Fruit fly (Drosophila melanogaster) whole organism, prepupa: Measurements from ENCODE around the gene obst-E.
A peak's percentile ranks its signal among the peaks of the same experiment; 100 is the strongest.

Experiments
- CG10631 ChIP-seq: fragments of 200-800 bp; sonication (Bioruptor generic); optimal IDR thresholded peaks from 2 replicates; lab custom pipeline; 2016; ENCODE audit warnings: missing biosample characterization, missing genetic modification characterization
- CG1621 ChIP-seq: fragments of 200-800 bp; sonication (Bioruptor generic); optimal IDR thresholded peaks from 3 replicates; lab custom pipeline; 2018; ENCODE audit warnings: missing biosample characterization, mild to moderate bottlenecking, missing genetic modification characterization
- CG31627 ChIP-seq: fragments of 200-800 bp; sonication (Bioruptor generic); optimal IDR thresholded peaks from 3 replicates; lab custom pipeline; 2016; ENCODE audit warnings: missing biosample characterization, missing genetic modification characterization
- CG32006 ChIP-seq: fragments of 200-800 bp; sonication (Bioruptor generic); optimal IDR thresholded peaks from 3 replicates; lab custom pipeline; 2017; ENCODE audit warnings: missing biosample characterization, mild to moderate bottlenecking, missing genetic modification characterization
- CG3919 ChIP-seq: fragments of 200-800 bp; sonication (Bioruptor generic); optimal IDR thresholded peaks from 3 replicates; lab custom pipeline; 2016; ENCODE audit warnings: missing biosample characterization, missing genetic modification characterization
- CG6163 ChIP-seq: fragments of 200-800 bp; sonication (Bioruptor generic); IDR thresholded peaks from 3 replicates; pipeline ENCODE4 v1.3.6; 2022; ENCODE audit warnings: missing biosample characterization, missing genetic modification characterization
- CG6276 ChIP-seq: fragments of 200-800 bp; sonication (Bioruptor generic); optimal IDR thresholded peaks from 2 replicates; lab custom pipeline; 2017; ENCODE audit warnings: missing biosample characterization, mild to moderate bottlenecking, missing genetic modification characterization
- CG6854 ChIP-seq: fragments of 200-800 bp; sonication (Bioruptor generic); optimal IDR thresholded peaks from 2 replicates; lab custom pipeline; 2017; ENCODE audit warnings: missing biosample characterization, mild to moderate bottlenecking, missing genetic modification characterization
- CG9139 ChIP-seq: fragments of 200-800 bp; sonication (Bioruptor generic); optimal IDR thresholded peaks from 3 replicates; lab custom pipeline; 2017; ENCODE audit warnings: missing biosample characterization, mild to moderate bottlenecking, missing genetic modification characterization
- Eip78C ChIP-seq: fragments of 200-800 bp; sonication (Bioruptor generic); peaks from one replicate; lab custom pipeline; 2016; ENCODE audit warnings: missing biosample characterization, missing genetic modification characterization
- Gug ChIP-seq: fragments of 200-800 bp; sonication (Bioruptor generic); IDR thresholded peaks from 2 replicates; pipeline ENCODE4 v1.3.6; 2022; ENCODE audit warnings: missing biosample characterization, missing genetic modification characterization
- Hr39 ChIP-seq: fragments of 200-800 bp; sonication (Bioruptor generic); optimal IDR thresholded peaks from 2 replicates; lab custom pipeline; 2016; ENCODE audit warnings: missing biosample characterization, missing genetic modification characterization
- Hr4 ChIP-seq: fragments of 200-800 bp; sonication (Bioruptor generic); optimal IDR thresholded peaks from 3 replicates; lab custom pipeline; 2016; ENCODE audit warnings: missing biosample characterization, missing genetic modification characterization
- Sox14 ChIP-seq: fragments of 200-800 bp; sonication (Bioruptor generic); optimal IDR thresholded peaks from 3 replicates; lab custom pipeline; 2016; ENCODE audit warnings: missing biosample characterization, missing genetic modification characterization
- Sox15 ChIP-seq: fragments of 200-800 bp; sonication (Bioruptor generic); optimal IDR thresholded peaks from 3 replicates; lab custom pipeline; 2016; ENCODE audit warnings: missing biosample characterization, missing genetic modification characterization
- acj6 ChIP-seq: fragments of 200-800 bp; sonication (Bioruptor generic); optimal IDR thresholded peaks from 3 replicates; lab custom pipeline; 2016; ENCODE audit warnings: missing biosample characterization, missing genetic modification characterization
- fd59A ChIP-seq: fragments of 200-800 bp; sonication (Bioruptor generic); optimal IDR thresholded peaks from 2 replicates; lab custom pipeline; 2017; ENCODE audit warnings: missing biosample characterization, mild to moderate bottlenecking, missing genetic modification characterization, missing genetic modification reagents
- fkh ChIP-seq: fragments of 200-800 bp; sonication (Bioruptor generic); optimal IDR thresholded peaks from 3 replicates; lab custom pipeline; 2017; ENCODE audit warnings: missing biosample characterization, mild to moderate bottlenecking, missing genetic modification characterization, moderate library complexity
- lz ChIP-seq: fragments of 200-800 bp; sonication (Bioruptor generic); optimal IDR thresholded peaks from 3 replicates; lab custom pipeline; 2016; ENCODE audit warnings: missing biosample characterization, missing genetic modification characterization
- pdm3 ChIP-seq: fragments of 200-800 bp; sonication (Bioruptor generic); optimal IDR thresholded peaks from 3 replicates; lab custom pipeline; 2016; ENCODE audit warnings: missing biosample characterization, missing genetic modification characterization
- topi ChIP-seq: fragments of 200-800 bp; sonication (Bioruptor generic); optimal IDR thresholded peaks from 3 replicates; lab custom pipeline; 2016; ENCODE audit warnings: missing biosample characterization, missing genetic modification characterization
- vri ChIP-seq: fragments of 200-800 bp; sonication (Bioruptor generic); optimal IDR thresholded peaks from 3 replicates; lab custom pipeline; 2016; ENCODE audit warnings: missing biosample characterization, mild to moderate bottlenecking, missing genetic modification characterization

obst-E gene

DNA sequence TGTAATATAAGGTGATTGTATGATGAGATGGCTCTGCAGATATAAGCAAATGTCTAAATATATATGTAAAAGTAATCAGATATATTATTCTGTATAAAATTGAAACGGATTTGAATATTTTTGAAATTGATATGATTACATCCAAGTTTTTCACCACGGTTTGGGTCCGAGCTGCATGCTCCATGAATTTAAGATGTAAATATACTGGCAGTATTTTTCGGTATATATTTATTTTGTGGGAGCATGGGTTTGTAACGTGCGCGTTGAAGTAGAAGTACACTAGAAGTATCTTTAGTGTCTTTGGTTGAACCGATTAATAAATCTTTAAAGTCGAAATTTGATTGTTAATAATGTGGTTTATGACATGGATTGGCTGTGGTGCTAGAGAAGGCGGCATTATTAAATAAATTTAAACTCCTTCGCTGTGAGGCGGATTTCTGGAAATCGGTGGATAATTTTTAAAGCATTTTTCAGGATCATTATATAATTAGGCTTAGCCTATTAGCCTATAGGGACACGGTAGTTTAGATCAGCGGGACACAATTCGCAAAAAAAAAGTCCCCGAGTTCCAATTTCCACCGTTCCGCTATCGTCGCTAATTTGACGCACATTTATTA is 42.0 kb downstream of the obst-E start:
- TF ChIP-seq CG10631 (GFP tag; lab: Kevin White, UChicago) (peak; percentile 20), CG6163 (GFP tag; lab: Robert Waterston, UW) (peak; percentile 15; the same call in 1 of the 3 replicates), Hr4 (GFP tag; lab: Kevin White, UChicago) (peak; percentile 25), CG32006 (GFP tag; lab: Kevin White, UChicago) (peak; percentile 28), lz (GFP tag; lab: Kevin White, UChicago) (no peak)

DNA sequence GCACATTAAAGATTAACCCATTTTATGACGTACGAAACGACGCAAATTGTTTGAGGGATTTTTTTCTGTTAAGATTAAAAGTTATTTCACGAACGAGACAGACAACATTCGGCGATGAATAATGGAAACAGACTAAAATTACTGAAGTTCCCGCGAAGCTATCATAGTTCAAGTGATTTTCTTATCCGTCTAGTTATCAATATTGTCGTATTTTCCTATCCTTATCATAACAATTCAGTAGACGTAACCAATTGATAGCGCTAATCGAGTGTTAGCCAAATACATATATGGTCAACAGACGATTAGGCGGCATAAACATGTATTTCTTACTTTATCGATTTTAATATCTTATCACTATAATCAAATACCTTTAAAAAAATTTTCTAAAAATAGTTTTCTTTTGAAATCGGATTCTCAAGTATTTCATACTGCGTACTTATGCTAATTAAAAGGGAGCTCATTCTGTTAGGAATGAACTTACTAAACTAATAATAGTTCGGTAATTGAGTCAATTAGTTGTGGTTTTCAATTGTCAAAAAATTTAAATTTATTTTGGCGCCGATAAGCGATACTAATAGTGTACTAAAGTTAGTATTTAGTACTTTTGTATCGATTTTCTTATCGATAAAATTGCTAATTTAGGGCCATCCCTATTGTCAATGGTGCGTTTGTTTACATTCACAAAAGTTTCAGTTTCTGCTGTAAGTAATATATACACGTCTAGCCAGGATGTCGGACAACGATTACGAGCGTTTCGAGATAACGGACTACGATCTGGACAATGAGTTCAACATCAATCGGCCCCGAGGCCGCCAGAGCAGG is 45.3 kb downstream of the obst-E start, which contains the start of the genes CG11149 and sip1:
CG11149 (minus strand) TSS at position 493 of the 822 bp plus-strand sequence.
sip1 (plus strand) TSS at position 645 of the 822 bp plus-strand sequence.
- TF ChIP-seq Hr39 (GFP tag; lab: Kevin White, UChicago) = no peak
- TF ChIP-seq CG31627 = no peak
- TF ChIP-seq CG6854 (GFP tag; lab: Kevin White, UChicago) = no peak
- TF ChIP-seq Eip78C (GFP tag; lab: Kevin White, UChicago) = no peak
- TF ChIP-seq topi (GFP tag; lab: Kevin White, UChicago) = no peak
- no peak for TF ChIP-seq Gug (GFP tag; lab: Robert Waterston, UW)
- TF ChIP-seq fd59A (GFP tag; lab: Kevin White, UChicago) = no peak
- peak; percentile 77 for TF ChIP-seq vri (GFP tag; lab: Kevin White, UChicago)
- no peak for TF ChIP-seq pdm3 (GFP tag; lab: Kevin White, UChicago)
- no peak for TF ChIP-seq Sox14 (GFP tag; lab: Kevin White, UChicago)
- no peak for TF ChIP-seq acj6
- TF ChIP-seq CG6276 = no peak
- TF ChIP-seq CG9139 (GFP tag; lab: Kevin White, UChicago) = no peak
- peak; percentile 88 for TF ChIP-seq fkh

DNA sequence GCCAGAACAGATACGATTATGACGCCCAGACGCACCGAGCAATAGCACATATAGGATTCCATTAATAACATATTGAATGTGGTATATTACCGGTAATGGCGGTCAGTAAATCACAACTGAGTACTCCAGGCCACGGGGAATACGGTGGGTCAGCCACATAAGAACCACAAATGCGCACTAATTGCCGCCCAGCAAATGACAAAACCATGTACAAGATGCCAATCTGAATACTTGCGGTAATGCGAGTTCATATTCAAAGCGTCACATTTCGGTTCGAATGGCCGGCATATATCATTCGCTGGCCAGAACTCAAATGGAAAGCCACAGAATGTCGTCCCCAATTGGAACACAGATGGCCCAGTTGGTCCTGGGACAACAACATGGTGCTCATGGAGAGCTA is 49.4 kb downstream of the obst-E start, which contains the start of the genes CG14007 and CG34011:
CG14007 (minus strand) TSS at position 101 of the 400 bp plus-strand sequence.
CG34011 (plus strand) TSS at position 122 of the 400 bp plus-strand sequence.
- no peak for TF ChIP-seq pdm3 (GFP tag; lab: Kevin White, UChicago)
- no peak for TF ChIP-seq CG6163 (GFP tag; lab: Robert Waterston, UW)
- TF ChIP-seq CG3919 (GFP tag; lab: Kevin White, UChicago) = no peak
- TF ChIP-seq fd59A (GFP tag; lab: Kevin White, UChicago) = no peak
- TF ChIP-seq CG1621 (tag; lab: Kevin White, UChicago) = no peak
- no peak for TF ChIP-seq Sox15
- TF ChIP-seq CG6276 = no peak
- TF ChIP-seq, all 60 proteins: peak for 0
